Worm (Caenorhabditis elegans): ENCODE results near the gene R09D1.14.
"Not testable (repeated sequence)": the region's sequence is repeated elsewhere in the genome, so short reads cannot be mapped to it uniquely, and the experiment has no call there.

DNA sequence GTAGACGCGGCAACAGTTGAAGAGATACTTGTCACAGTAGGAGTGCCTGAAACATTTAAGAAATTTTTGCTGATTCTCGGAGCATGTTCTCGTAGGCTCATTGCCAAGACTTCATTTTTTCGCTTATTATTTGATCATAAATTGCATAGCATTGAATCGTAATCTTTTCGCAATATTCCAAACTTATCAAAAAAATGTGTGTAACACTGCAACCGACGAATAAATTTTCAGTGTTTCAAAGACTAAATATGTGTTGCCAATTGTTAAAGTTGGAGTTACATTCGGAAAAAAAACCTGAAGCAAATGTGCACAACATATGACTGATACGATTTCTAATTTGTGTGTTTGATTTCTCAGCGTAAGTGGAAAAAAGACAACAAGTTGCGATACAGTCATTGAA, at the start of gene R09D1.14:
- TF ChIP-seq him-1, dao-5 (tag; optimal IDR thresholded peaks at IDR 0.05): not testable (repeated sequence)

Measured in whole organism, L4/young adult.